Fruit fly (Drosophila melanogaster) whole organism, wandering third instar larva: ENCODE data around the gene CG10862.

Source experiments
- Abd-B ChIP-seq: fragments of >200 bp; optimal IDR thresholded peaks from 2 replicates; lab custom pipeline; 2017; ENCODE audit warnings: missing biosample characterization, missing genetic modification characterization
- CG32264 ChIP-seq: fragments of 200-800 bp; sonication (Bioruptor generic); optimal IDR thresholded peaks from 2 replicates; lab custom pipeline; 2016; ENCODE audit warnings: missing biosample characterization, missing genetic modification characterization
- CG9705 ChIP-seq: fragments of 200-800 bp; sonication (Bioruptor generic); optimal IDR thresholded peaks from 2 replicates; lab custom pipeline; 2018; ENCODE audit warnings: missing biosample characterization, mild to moderate bottlenecking, missing genetic modification characterization
- CrebA ChIP-seq: fragments of 200-800 bp; sonication (Bioruptor generic); optimal IDR thresholded peaks from 2 replicates; lab custom pipeline; 2016; ENCODE audit warnings: missing biosample characterization, mild to moderate bottlenecking, missing genetic modification characterization, borderline replicate concordance
- Dfd ChIP-seq: fragments of >200 bp; optimal IDR thresholded peaks from 2 replicates; lab custom pipeline; 2017; ENCODE audit warnings: missing biosample characterization, missing genetic modification characterization
- Dif ChIP-seq: fragments of 200-275, 200-300 bp; sonication (Bioruptor generic); optimal IDR thresholded peaks from 2 replicates; lab custom pipeline; 2018; ENCODE audit warnings: missing biosample characterization, missing genetic modification characterization; ENCODE audit not compliant: partially characterized antibody
- GATAd ChIP-seq: sonication (Bioruptor generic); optimal IDR thresholded peaks from 2 replicates; lab custom pipeline; 2016; ENCODE audit warnings: missing biosample characterization, missing genetic modification characterization
- HLH106 ChIP-seq: fragments of 200-800 bp; optimal IDR thresholded peaks from 3 replicates; lab custom pipeline; 2019; ENCODE audit warnings: missing biosample characterization, mild to moderate bottlenecking, missing genetic modification characterization, moderate library complexity
- Hnf4 ChIP-seq: fragments of 200-800 bp; sonication (Bioruptor generic); optimal IDR thresholded peaks from 2 replicates; lab custom pipeline; 2016; ENCODE audit warnings: missing biosample characterization, mild to moderate bottlenecking, missing genetic modification characterization
- Hr78 ChIP-seq: fragments of >200 bp; optimal IDR thresholded peaks from 2 replicates; lab custom pipeline; 2017; ENCODE audit warnings: missing biosample characterization, missing genetic modification characterization
- Hr83 ChIP-seq: fragments of 200-300 bp; sonication (Bioruptor generic); optimal IDR thresholded peaks from 2 replicates; lab custom pipeline; 2016; ENCODE audit warnings: missing biosample characterization, mild to moderate bottlenecking, missing genetic modification characterization, moderate library complexity; ENCODE audit not compliant: poor library complexity, severe bottlenecking
- Jra ChIP-seq: sonication (Bioruptor generic); optimal IDR thresholded peaks from 2 replicates; lab custom pipeline; 2016; ENCODE audit warnings: missing biosample characterization, missing genetic modification characterization
- Mio ChIP-seq: sonication (Bioruptor generic); optimal IDR thresholded peaks from 2 replicates; lab custom pipeline; 2016; ENCODE audit warnings: missing biosample characterization, missing genetic modification characterization
- Myc ChIP-seq: fragments of >200 bp; optimal IDR thresholded peaks from 2 replicates; lab custom pipeline; 2017
- N ChIP-seq: fragments of >200 bp; optimal IDR thresholded peaks from 2 replicates; lab custom pipeline; 2018; ENCODE audit warnings: missing biosample characterization, missing external identifiers, missing genetic modification characterization
- OdsH ChIP-seq: fragments of 200-800 bp; sonication (Bioruptor generic); optimal IDR thresholded peaks from 2 replicates; lab custom pipeline; 2016; ENCODE audit warnings: missing biosample characterization, mild to moderate bottlenecking, missing genetic modification characterization
- Rel ChIP-seq, 2 experiments: fragments of 200-800 bp; sonication (Bioruptor generic) in 1 of 2; optimal IDR thresholded peaks; 2 replicates in 1 of 2; 3 replicates in 1 of 2; lab custom pipeline; 2016 to 2019; ENCODE audit warnings: mild to moderate bottlenecking in 2 of 2, missing biosample characterization in 2 of 2, missing genetic modification characterization in 2 of 2, moderate library complexity in 1 of 2
- Sp1 ChIP-seq: fragments of 200-800 bp; sonication (Bioruptor generic); optimal IDR thresholded peaks from 3 replicates; lab custom pipeline; 2019; ENCODE audit warnings: missing biosample characterization, mild to moderate bottlenecking, missing genetic modification characterization, moderate library complexity
- Vsx2 ChIP-seq: fragments of 200-300, 225-300 bp; sonication (Bioruptor generic); optimal IDR thresholded peaks from 2 replicates; lab custom pipeline; 2018; ENCODE audit warnings: missing biosample characterization, missing genetic modification characterization; ENCODE audit not compliant: partially characterized antibody
- br ChIP-seq: fragments of 200-800 bp; sonication (Bioruptor generic); optimal IDR thresholded peaks from 2 replicates; lab custom pipeline; 2016; ENCODE audit warnings: missing biosample characterization, missing genetic modification characterization
- brk ChIP-seq: fragments of 200-800 bp; sonication (Bioruptor generic); optimal IDR thresholded peaks from 2 replicates; lab custom pipeline; 2016; ENCODE audit warnings: missing biosample characterization, mild to moderate bottlenecking, missing genetic modification characterization
- dl ChIP-seq, 2 experiments: fragments of 175-275, 200-275 bp in 1 of 2; fragments of 200-275 bp in 1 of 2; sonication (Bioruptor generic); optimal IDR thresholded peaks; lab custom pipeline; 2018; ENCODE audit warnings: mild to moderate bottlenecking in 2 of 2, missing biosample characterization in 2 of 2, missing genetic modification characterization in 2 of 2, moderate library complexity in 2 of 2; ENCODE audit not compliant: partially characterized antibody in 2 of 2, insufficient read depth in 1 of 2
- dmrt93B ChIP-seq: fragments of 200-800 bp; sonication (Bioruptor generic); optimal IDR thresholded peaks from 2 replicates; lab custom pipeline; 2018; ENCODE audit warnings: missing biosample characterization, mild to moderate bottlenecking, missing genetic modification characterization
- dsf ChIP-seq: sonication (Bioruptor generic); optimal IDR thresholded peaks from 2 replicates; lab custom pipeline; 2016; ENCODE audit warnings: missing biosample characterization, missing genetic modification characterization, borderline replicate concordance
- ey ChIP-seq: fragments of 200-800 bp; sonication (Bioruptor generic); optimal IDR thresholded peaks from 2 replicates; lab custom pipeline; 2016; ENCODE audit warnings: missing biosample characterization, missing genetic modification characterization
- foxo ChIP-seq, 2 experiments: fragments of 200-800 bp; sonication (Bioruptor generic); optimal IDR thresholded peaks; 2 replicates in 1 of 2; 3 replicates in 1 of 2; lab custom pipeline; 2016 to 2017; ENCODE audit warnings: missing biosample characterization in 2 of 2, missing genetic modification characterization in 2 of 2
- fru ChIP-seq: fragments of 200-800 bp; sonication (Bioruptor generic); optimal IDR thresholded peaks from 3 replicates; lab custom pipeline; 2016; ENCODE audit warnings: missing biosample characterization, mild to moderate bottlenecking, missing genetic modification characterization
- h ChIP-seq: fragments of 200-800 bp; sonication (Bioruptor generic); optimal IDR thresholded peaks from 3 replicates; lab custom pipeline; 2016; ENCODE audit warnings: missing biosample characterization, mild to moderate bottlenecking, missing genetic modification characterization
- jim ChIP-seq: fragments of 175-275, 200-325 bp; sonication (Bioruptor generic); optimal IDR thresholded peaks from 2 replicates; lab custom pipeline; 2016; ENCODE audit warnings: missing biosample characterization, mild to moderate bottlenecking, missing genetic modification characterization
- lola ChIP-seq: fragments of >200 bp; optimal IDR thresholded peaks from 2 replicates; lab custom pipeline; 2017; ENCODE audit warnings: missing biosample characterization, missing genetic modification characterization
- pan ChIP-seq: fragments of >200 bp; optimal IDR thresholded peaks from 2 replicates; lab custom pipeline; 2017
- psq ChIP-seq: fragments of 200-800 bp; sonication (Bioruptor generic); optimal IDR thresholded peaks from 3 replicates; lab custom pipeline; 2017; ENCODE audit warnings: missing biosample characterization, mild to moderate bottlenecking, missing genetic modification characterization, moderate library complexity
- rgr ChIP-seq: fragments of 200-800 bp; sonication (Bioruptor generic); optimal IDR thresholded peaks from 3 replicates; lab custom pipeline; 2016; ENCODE audit warnings: missing biosample characterization, mild to moderate bottlenecking, missing genetic modification characterization
- sage ChIP-seq: fragments of 200-800 bp; sonication (Bioruptor generic); optimal IDR thresholded peaks from 2 replicates; lab custom pipeline; 2016; ENCODE audit warnings: missing biosample characterization, mild to moderate bottlenecking, missing genetic modification characterization
- sv ChIP-seq: fragments of 200-800 bp; sonication (Bioruptor generic); optimal IDR thresholded peaks from 3 replicates; lab custom pipeline; 2016; ENCODE audit warnings: missing biosample characterization, missing genetic modification characterization
- tai ChIP-seq: sonication (Bioruptor generic); optimal IDR thresholded peaks from 2 replicates; lab custom pipeline; 2016; ENCODE audit warnings: missing biosample characterization, missing genetic modification characterization
- usp ChIP-seq: fragments of >200 bp; optimal IDR thresholded peaks from 2 replicates; lab custom pipeline; 2017; ENCODE audit warnings: missing biosample characterization, missing genetic modification characterization
- woc ChIP-seq: sonication (Bioruptor generic); optimal IDR thresholded peaks from 2 replicates; lab custom pipeline; 2016; ENCODE audit warnings: missing biosample characterization, mild to moderate bottlenecking, missing genetic modification characterization

CG10862 gene

DNA sequence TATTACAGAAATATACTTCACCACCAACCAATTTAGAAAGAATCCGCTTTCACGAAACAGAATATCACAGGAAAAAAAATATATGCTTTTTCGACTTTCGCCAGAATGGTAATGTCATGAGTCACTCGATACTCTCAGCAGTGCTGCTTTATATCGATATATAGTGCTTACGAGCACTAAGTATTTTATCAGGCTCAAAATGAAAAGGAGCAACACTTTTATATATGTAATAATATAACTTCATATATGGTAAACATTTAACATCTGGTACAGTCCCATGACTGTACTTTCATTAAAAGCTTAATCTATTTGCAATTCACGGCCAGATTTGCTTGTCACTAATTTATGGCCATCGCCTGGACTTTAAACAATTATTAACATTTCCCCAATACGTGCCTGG, at the start of gene CG10862:
Gene CG10862, minus strand, starts transcription at position 101 of the 400 bp plus-strand sequence.
- TF ChIP-seq brk (GFP tag; lab: Kevin White, UChicago) = no peak
- TF ChIP-seq OdsH (GFP tag; lab: Kevin White, UChicago) = no peak
- TF ChIP-seq psq (GFP tag; lab: Kevin White, UChicago) = no peak
- no peak for TF ChIP-seq Jra (GFP tag; lab: Kevin White, UChicago)

DNA sequence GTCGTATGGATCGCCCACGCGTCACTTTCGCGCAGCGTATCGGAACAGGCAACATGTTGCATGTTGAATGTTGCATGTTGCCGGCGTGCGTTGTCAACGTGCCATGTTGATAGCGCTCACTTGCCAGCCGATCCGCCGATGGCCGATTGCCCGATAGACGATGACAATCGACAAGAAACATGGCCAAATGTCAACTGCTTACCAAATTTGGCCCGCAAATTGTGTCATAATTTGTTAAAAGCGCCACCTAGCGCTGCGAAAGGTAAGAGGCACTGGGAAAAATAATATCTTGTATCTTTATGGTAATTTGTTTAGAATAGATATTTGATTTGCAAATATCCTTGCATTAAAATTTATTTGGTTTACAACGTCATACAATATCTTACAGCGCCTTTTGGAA, 47.9 kb upstream of the CG10862 start:
- TF ChIP-seq pan (lab: Kevin White, UChicago) (no peak), CG9705 (GFP tag; lab: Kevin White, UChicago) (no peak), Abd-B (no peak), foxo (GFP tag; optimal IDR thresholded peaks at IDR 0.05; lab: Kevin White, UChicago) (no peak), CrebA (GFP tag; lab: Kevin White, UChicago) (no peak), Sp1 (no peak), Hnf4 (GFP tag; lab: Kevin White, UChicago) (no peak), Vsx2 (GFP tag; lab: Kevin White, UChicago) (no peak), psq (GFP tag; lab: Kevin White, UChicago) (no peak), dl (GFP tag; optimal IDR thresholded peaks at IDR 0.05; lab: Kevin White, UChicago; ENCODE audit: insufficient read depth in 1 of 2, partially characterized antibody in 2 of 2) (no peak), rgr (no peak), woc (GFP tag; lab: Kevin White, UChicago) (no peak), jim (GFP tag; lab: Kevin White, UChicago) (no peak), Rel (GFP tag; optimal IDR thresholded peaks at IDR 0.05; lab: Kevin White, UChicago) (no peak), Rel (tag; optimal IDR thresholded peaks at IDR 0.05; lab: Kevin White, UChicago) (no peak), OdsH (GFP tag; lab: Kevin White, UChicago) (no peak), CG32264 (GFP tag; lab: Kevin White, UChicago) (no peak), dmrt93B (GFP tag; lab: Kevin White, UChicago) (no peak), dsf (GFP tag; lab: Kevin White, UChicago) (no peak)

dm6 chr3L:3702033-3702432, 47.5 kb upstream of the CG10862 start:
- TF ChIP-seq dmrt93B (GFP tag; lab: Kevin White, UChicago) (no peak), brk (GFP tag; lab: Kevin White, UChicago) (no peak), Dfd (GFP tag; lab: Kevin White, UChicago) (no peak), h (no peak), CG32264 (GFP tag; lab: Kevin White, UChicago) (no peak)

DNA sequence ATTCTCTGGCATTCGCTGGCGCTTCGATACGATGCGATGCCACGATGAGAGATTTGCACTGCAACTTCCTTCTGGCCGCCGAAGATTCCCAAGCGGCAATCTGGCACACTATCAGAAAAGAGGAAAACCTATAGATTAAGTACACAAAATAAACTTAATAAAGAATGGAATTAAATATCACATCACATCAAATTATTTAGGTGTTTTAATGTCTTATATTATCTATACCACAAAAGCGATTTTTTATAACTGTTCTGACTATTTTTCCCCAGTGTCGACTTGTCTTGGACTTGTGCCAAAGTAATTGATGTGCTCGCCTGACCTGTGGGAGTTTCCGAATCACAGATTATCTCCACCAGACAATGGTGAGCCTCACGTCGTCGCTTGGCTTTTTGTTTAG, 40.8 kb upstream of the CG10862 start:
- TF ChIP-seq Abd-B (no peak), jim (GFP tag; lab: Kevin White, UChicago) (no peak), GATAd (GFP tag; lab: Kevin White, UChicago) (no peak), h (peak; percentile 56), OdsH (GFP tag; lab: Kevin White, UChicago) (peak; percentile 39), N (GFP tag; lab: Kevin White, UChicago) (no peak), ey (peak; percentile 47), usp (GFP tag; lab: Kevin White, UChicago) (no peak), psq (GFP tag; lab: Kevin White, UChicago) (peak; percentile 16), brk (GFP tag; lab: Kevin White, UChicago) (peak; percentile 8), sage (GFP tag; lab: Kevin White, UChicago) (no peak), Hnf4 (GFP tag; lab: Kevin White, UChicago) (peak; percentile 9), CG32264 (GFP tag; lab: Kevin White, UChicago) (no peak), CrebA (GFP tag; lab: Kevin White, UChicago) (no peak), Rel (GFP tag; optimal IDR thresholded peaks at IDR 0.05; lab: Kevin White, UChicago) (no peak), Rel (tag; optimal IDR thresholded peaks at IDR 0.05; lab: Kevin White, UChicago) (no peak), br (peak; percentile 5), rgr (peak; percentile 47), sv (GFP tag; lab: Kevin White, UChicago) (no peak), Vsx2 (GFP tag; lab: Kevin White, UChicago) (no peak), Hr83 (GFP tag; lab: Kevin White, UChicago) (no peak), Dif (GFP tag; lab: Kevin White, UChicago) (no peak), CG9705 (GFP tag; lab: Kevin White, UChicago) (no peak), Hr78 (GFP tag; lab: Kevin White, UChicago) (no peak), Mio (GFP tag; lab: Kevin White, UChicago) (no peak), Myc (lab: Kevin White, UChicago) (no peak), fru (GFP tag; lab: Kevin White, UChicago) (peak; percentile 65), dl (GFP tag; optimal IDR thresholded peaks at IDR 0.05; lab: Kevin White, UChicago; ENCODE audit: insufficient read depth in 1 of 2, partially characterized antibody in 2 of 2) (no peak), Sp1 (peak; percentile 53), foxo (GFP tag; optimal IDR thresholded peaks at IDR 0.05; lab: Kevin White, UChicago) (peak in 1 of 2 experiments; percentile 47), tai (no peak), lola (GFP tag; lab: Kevin White, UChicago) (no peak), woc (GFP tag; lab: Kevin White, UChicago) (peak; percentile 36), pan (lab: Kevin White, UChicago) (no peak), Dfd (GFP tag; lab: Kevin White, UChicago) (no peak), dsf (GFP tag; lab: Kevin White, UChicago) (no peak), dmrt93B (GFP tag; lab: Kevin White, UChicago) (peak; percentile 4), Jra (GFP tag; lab: Kevin White, UChicago) (no peak), HLH106 (tag; lab: Kevin White, UChicago) (peak; percentile 60)
